Fruit fly (Drosophila melanogaster) whole organism, embryonic: ENCODE measurements around the gene CG3815.

Experiments
- Abd-B ChIP-seq: fragments of 200-800 bp; sonication (Bioruptor generic); optimal IDR thresholded peaks from 2 replicates; lab custom pipeline; 2018; ENCODE audit warnings: missing biosample characterization, mild to moderate bottlenecking, missing genetic modification characterization, moderate library complexity
- CG10366 ChIP-seq: fragments of 200-800 bp; sonication (Bioruptor generic); IDR thresholded peaks from 2 replicates; pipeline ENCODE4 v1.3.6; 2022; ENCODE audit warnings: missing biosample characterization, missing genetic modification characterization
- CG10543 ChIP-seq: fragments of 200-800 bp; sonication (Bioruptor generic); optimal IDR thresholded peaks from 3 replicates; lab custom pipeline; 2017; ENCODE audit warnings: missing biosample characterization, mild to moderate bottlenecking, missing genetic modification characterization, moderate library complexity
- CG11696 ChIP-seq: fragments of 200-800 bp; sonication (Bioruptor generic); IDR thresholded peaks from 2 replicates; pipeline ENCODE4 v1.3.6; 2022; ENCODE audit warnings: missing biosample characterization, missing genetic modification characterization
- CG15479 ChIP-seq: fragments of 200-800 bp; sonication (Bioruptor generic); optimal IDR thresholded peaks from 3 replicates; lab custom pipeline; 2019; ENCODE audit warnings: missing biosample characterization, mild to moderate bottlenecking, missing genetic modification characterization, moderate library complexity
- CG1647 ChIP-seq: fragments of 200-800 bp; sonication (Bioruptor generic); optimal IDR thresholded peaks from 3 replicates; lab custom pipeline; 2016; ENCODE audit warnings: missing biosample characterization, missing genetic modification characterization
- CG2889 ChIP-seq: fragments of 200-800 bp; sonication (Bioruptor generic); IDR thresholded peaks from 3 replicates; pipeline ENCODE4 v1.3.6; 2022; ENCODE audit warnings: missing biosample characterization, missing genetic modification characterization
- CG3163 ChIP-seq: fragments of 200-800 bp; sonication (Bioruptor generic); optimal IDR thresholded peaks from 3 replicates; lab custom pipeline; 2016; ENCODE audit warnings: missing biosample characterization, missing genetic modification characterization
- CG32767 ChIP-seq: fragments of 200-800 bp; sonication (Bioruptor generic); IDR thresholded peaks from 2 replicates; pipeline ENCODE4 v1.3.6; 2022; ENCODE audit warnings: missing biosample characterization, missing genetic modification characterization
- CG32772 ChIP-seq: fragments of 200-800 bp; sonication (Bioruptor generic); IDR thresholded peaks from 2 replicates; pipeline ENCODE4 v1.3.6; 2022; ENCODE audit warnings: missing biosample characterization, missing genetic modification characterization
- CG3847 ChIP-seq: fragments of 200-800 bp; sonication (Bioruptor generic); IDR thresholded peaks from 2 replicates; pipeline ENCODE4 v1.3.6; 2022; ENCODE audit warnings: missing biosample characterization, missing genetic modification characterization
- CG4328 ChIP-seq: fragments of 200-800 bp; sonication (Bioruptor generic); optimal IDR thresholded peaks from 3 replicates; lab custom pipeline; 2017; ENCODE audit warnings: missing biosample characterization, missing genetic modification reagents, missing genetic modification characterization
- CG6175 ChIP-seq: fragments of 200-800 bp; sonication (Bioruptor generic); IDR thresholded peaks from 3 replicates; pipeline ENCODE4 v1.3.6; 2022; ENCODE audit warnings: missing biosample characterization, missing genetic modification characterization
- CG6254 ChIP-seq: fragments of 200-800 bp; sonication (Bioruptor generic); optimal IDR thresholded peaks from 3 replicates; lab custom pipeline; 2017; ENCODE audit warnings: mild to moderate bottlenecking, missing biosample characterization, missing genetic modification reagents, missing genetic modification characterization
- CG6683 ChIP-seq: fragments of 200-800 bp; sonication (Bioruptor generic); optimal IDR thresholded peaks from 2 replicates; lab custom pipeline; 2017; ENCODE audit warnings: missing biosample characterization, mild to moderate bottlenecking, missing genetic modification characterization, missing genetic modification reagents
- CG6791 ChIP-seq: fragments of 200-800 bp; sonication (Bioruptor generic); IDR thresholded peaks from 3 replicates; pipeline ENCODE4 v1.3.6; 2022; ENCODE audit warnings: missing biosample characterization, missing genetic modification characterization; ENCODE audit not compliant: partially characterized antibody
- CG8281 ChIP-seq: fragments of 200-800 bp; sonication (Bioruptor generic); optimal IDR thresholded peaks from 2 replicates; lab custom pipeline; 2018; ENCODE audit warnings: missing biosample characterization, mild to moderate bottlenecking, missing genetic modification characterization, moderate library complexity
- CG8290 ChIP-seq, 3 experiments: fragments of 200-800 bp; sonication (Bioruptor generic); optimal IDR thresholded peaks; 2 replicates each; lab custom pipeline; 2016 to 2019; ENCODE audit warnings: missing biosample characterization in 3 of 3, missing genetic modification characterization in 3 of 3, mild to moderate bottlenecking in 2 of 3, moderate library complexity in 1 of 3
- Deaf1 ChIP-seq: fragments of 200-800 bp; optimal IDR thresholded peaks from 3 replicates; lab custom pipeline; 2019; ENCODE audit warnings: missing biosample characterization, mild to moderate bottlenecking, missing genetic modification characterization, moderate library complexity
- Dek ChIP-seq: fragments of 200-800 bp; sonication (Bioruptor generic); optimal IDR thresholded peaks from 3 replicates; lab custom pipeline; 2019; ENCODE audit warnings: missing biosample characterization, mild to moderate bottlenecking, missing genetic modification characterization, moderate library complexity
- Fer2 ChIP-seq: fragments of 200-800 bp; sonication (Bioruptor generic); optimal IDR thresholded peaks from 2 replicates; lab custom pipeline; 2018; ENCODE audit warnings: missing biosample characterization, mild to moderate bottlenecking, missing genetic modification characterization, moderate library complexity
- GATAe ChIP-seq: fragments of 200-800 bp; sonication (Bioruptor generic); conservative IDR thresholded peaks from 2 replicates; pipeline ENCODE4 v1.3.6; 2022; ENCODE audit warnings: missing biosample characterization, missing genetic modification characterization
- Gug ChIP-seq: fragments of 200-800 bp; sonication (Bioruptor generic); IDR thresholded peaks from 4 replicates; pipeline ENCODE4 v1.3.6; 2022; ENCODE audit warnings: missing biosample characterization, missing genetic modification characterization
- HHEX ChIP-seq: fragments of 200-800 bp; sonication (Bioruptor generic); optimal IDR thresholded peaks from 3 replicates; lab custom pipeline; 2017; ENCODE audit warnings: missing biosample characterization, mild to moderate bottlenecking, missing genetic modification characterization, missing genetic modification reagents
- HmgD ChIP-seq: fragments of 200-800 bp; sonication (Bioruptor generic); optimal IDR thresholded peaks from 3 replicates; lab custom pipeline; 2016; ENCODE audit warnings: missing biosample characterization, missing genetic modification characterization
- Hsf ChIP-seq: fragments of 200-800 bp; sonication (Bioruptor generic); optimal IDR thresholded peaks from 3 replicates; lab custom pipeline; 2016; ENCODE audit warnings: missing biosample characterization, missing genetic modification characterization
- Lim3 ChIP-seq: fragments of 200-800 bp; sonication (Bioruptor generic); IDR thresholded peaks from 2 replicates; pipeline ENCODE4 v1.3.6; 2022; ENCODE audit warnings: missing biosample characterization, missing genetic modification characterization
- Med ChIP-seq: fragments of 200-800 bp; sonication (Bioruptor generic); peaks from one replicate; lab custom pipeline; 2016; ENCODE audit warnings: missing biosample characterization, missing genetic modification characterization, mild to moderate bottlenecking, inconsistent platforms, moderate library complexity
- Meics ChIP-seq: fragments of 200-800 bp; sonication (Bioruptor generic); optimal IDR thresholded peaks from 2 replicates; lab custom pipeline; 2017; ENCODE audit warnings: missing biosample characterization, mild to moderate bottlenecking, missing genetic modification characterization
- NFAT ChIP-seq: fragments of 200-800 bp; sonication (Bioruptor generic); IDR thresholded peaks from 2 replicates; pipeline ENCODE4 v1.3.6; 2022; ENCODE audit warnings: missing biosample characterization, missing genetic modification characterization
- Oaz ChIP-seq: fragments of 200-800 bp; sonication (Bioruptor generic); IDR thresholded peaks from 2 replicates; pipeline ENCODE4 v1.3.6; 2022; ENCODE audit warnings: missing biosample characterization, missing genetic modification characterization
- YL-1 ChIP-seq: fragments of 200-800 bp; sonication (Bioruptor generic); optimal IDR thresholded peaks from 3 replicates; lab custom pipeline; 2017; ENCODE audit warnings: missing biosample characterization, mild to moderate bottlenecking, missing genetic modification characterization
- ac ChIP-seq: fragments of 200-800 bp; sonication (Bioruptor generic); optimal IDR thresholded peaks from 3 replicates; lab custom pipeline; 2017; ENCODE audit warnings: missing biosample characterization, mild to moderate bottlenecking, missing genetic modification characterization
- cwo ChIP-seq: fragments of 200-800 bp; sonication (Bioruptor generic); optimal IDR thresholded peaks from 3 replicates; lab custom pipeline; 2017; ENCODE audit warnings: missing biosample characterization, missing genetic modification characterization, mild to moderate bottlenecking, moderate library complexity, missing genetic modification reagents
- dati ChIP-seq: fragments of 200-800 bp; sonication (Bioruptor generic); IDR thresholded peaks from 2 replicates; pipeline ENCODE4 v1.3.6; 2022; ENCODE audit warnings: missing biosample characterization, missing genetic modification characterization
- ems ChIP-seq: fragments of 200-800 bp; sonication (Bioruptor generic); optimal IDR thresholded peaks from 3 replicates; lab custom pipeline; 2016; ENCODE audit warnings: missing biosample characterization, missing genetic modification characterization
- exex ChIP-seq: fragments of 200-800 bp; sonication (Bioruptor generic); optimal IDR thresholded peaks from 4 replicates; lab custom pipeline; 2018; ENCODE audit warnings: missing biosample characterization, mild to moderate bottlenecking, missing genetic modification characterization, moderate library complexity
- ftz-f1 ChIP-seq: fragments of 200-800 bp; sonication (Bioruptor generic); optimal IDR thresholded peaks from 2 replicates; lab custom pipeline; 2016; ENCODE audit warnings: missing biosample characterization, missing genetic modification characterization
- gcm ChIP-seq: fragments of 200-800 bp; sonication (Bioruptor generic); optimal IDR thresholded peaks from 2 replicates; lab custom pipeline; 2019; ENCODE audit warnings: missing biosample characterization, mild to moderate bottlenecking, missing genetic modification characterization, moderate library complexity
- hb ChIP-seq: fragments of 200-800 bp; sonication (Bioruptor generic); IDR thresholded peaks from 3 replicates; pipeline ENCODE4 v1.3.6; 2022; ENCODE audit warnings: missing biosample characterization, missing genetic modification characterization; ENCODE audit not compliant: partially characterized antibody
- ind ChIP-seq: fragments of 200-800 bp; sonication (Bioruptor generic); optimal IDR thresholded peaks from 3 replicates; lab custom pipeline; 2016; ENCODE audit warnings: missing biosample characterization, missing genetic modification characterization
- jigr1 ChIP-seq: fragments of 200-800 bp; sonication (Bioruptor generic); IDR thresholded peaks from 3 replicates; pipeline ENCODE4 v1.3.6; 2022; ENCODE audit warnings: missing biosample characterization, missing genetic modification characterization
- lab ChIP-seq: fragments of 200-800 bp; sonication (Bioruptor generic); optimal IDR thresholded peaks from 3 replicates; lab custom pipeline; 2017; ENCODE audit warnings: missing biosample characterization, missing genetic modification characterization, mild to moderate bottlenecking, moderate library complexity, missing genetic modification reagents
- nau ChIP-seq: fragments of 200-800 bp; sonication (Bioruptor generic); optimal IDR thresholded peaks from 3 replicates; lab custom pipeline; 2017; ENCODE audit warnings: missing biosample characterization, mild to moderate bottlenecking, missing genetic modification characterization, missing genetic modification reagents
- pum ChIP-seq: fragments of 200-800 bp; sonication (Bioruptor generic); optimal IDR thresholded peaks from 2 replicates; lab custom pipeline; 2016; ENCODE audit warnings: missing biosample characterization, missing genetic modification characterization
- run ChIP-seq: fragments of 200-800 bp; sonication (Bioruptor generic); optimal IDR thresholded peaks from 3 replicates; lab custom pipeline; 2018; ENCODE audit warnings: missing biosample characterization, mild to moderate bottlenecking, missing genetic modification characterization
- schlank ChIP-seq: fragments of 200-800 bp; sonication (Bioruptor generic); optimal IDR thresholded peaks from 2 replicates; lab custom pipeline; 2018; ENCODE audit warnings: missing biosample characterization, mild to moderate bottlenecking, missing genetic modification characterization
- scrt ChIP-seq: fragments of 200-800 bp; sonication (Bioruptor generic); optimal IDR thresholded peaks from 2 replicates; lab custom pipeline; 2018; ENCODE audit warnings: missing biosample characterization, mild to moderate bottlenecking, missing genetic modification characterization, moderate library complexity
- stc ChIP-seq: fragments of 200-800 bp; sonication (Bioruptor generic); IDR thresholded peaks from 2 replicates; pipeline ENCODE4 v1.3.6; 2022; ENCODE audit warnings: missing biosample characterization, missing genetic modification characterization
- sug ChIP-seq: fragments of 200-800 bp; optimal IDR thresholded peaks from 2 replicates; lab custom pipeline; 2019; ENCODE audit warnings: missing biosample characterization, mild to moderate bottlenecking, missing genetic modification characterization, moderate library complexity
- tx ChIP-seq: fragments of 200-800 bp; sonication (Bioruptor generic); optimal IDR thresholded peaks from 2 replicates; lab custom pipeline; 2016; ENCODE audit warnings: missing biosample characterization, missing genetic modification characterization

CG3815 gene

DNA sequence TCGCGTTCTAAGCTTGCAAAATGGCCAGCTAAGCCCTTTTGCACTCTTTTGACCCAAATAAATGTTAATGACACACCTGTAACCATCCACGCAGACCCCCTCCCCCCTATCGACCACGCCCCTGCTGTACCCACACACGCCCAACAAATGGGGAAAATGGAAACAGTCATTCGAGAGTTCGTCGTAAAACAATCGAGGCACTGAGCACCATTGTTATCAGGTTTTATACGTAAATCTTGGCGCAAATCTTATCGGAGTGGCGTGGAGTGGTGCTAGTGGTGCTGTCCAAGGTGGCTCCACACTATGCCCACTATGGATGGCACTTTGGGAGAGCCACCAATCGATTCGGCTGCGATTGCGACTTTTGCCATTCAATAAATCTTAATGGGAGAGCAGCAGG is 30.7 kb upstream of the CG3815 start:
- TF ChIP-seq HHEX (GFP tag; lab: Kevin White, UChicago) = no peak
- no peak for TF ChIP-seq CG10366 (GFP tag; lab: Robert Waterston, UW)
- no peak for TF ChIP-seq NFAT (GFP tag; lab: Robert Waterston, UW)
- TF ChIP-seq ac (GFP tag; lab: Kevin White, UChicago) = no peak
- TF ChIP-seq cwo = peak; percentile 54
- TF ChIP-seq tx (GFP tag; lab: Kevin White, UChicago) = no peak
- TF ChIP-seq Deaf1 (tag; lab: Kevin White, UChicago) = no peak
- TF ChIP-seq CG32767 (GFP tag; lab: Robert Waterston, UW) = no peak
- no peak for TF ChIP-seq Gug
- TF ChIP-seq Oaz (GFP tag; lab: Robert Waterston, UW) = no peak
- no peak for TF ChIP-seq CG6254 (GFP tag; lab: Kevin White, UChicago)
- TF ChIP-seq Dek (tag; lab: Kevin White, UChicago) = no peak
- TF ChIP-seq sug = peak; percentile 62
- peak; percentile 45 for TF ChIP-seq ftz-f1 (GFP tag; lab: Kevin White, UChicago)
- TF ChIP-seq CG15479 (GFP tag; lab: Kevin White, UChicago) = no peak
- peak; percentile 21 for TF ChIP-seq scrt (GFP tag; lab: Kevin White, UChicago)
- peak; percentile 30 for TF ChIP-seq Med (GFP tag; lab: Kevin White, UChicago)
- peak; percentile 70 for TF ChIP-seq exex (tag; lab: Kevin White, UChicago)
- no peak for TF ChIP-seq jigr1 (GFP tag; lab: Robert Waterston, UW)
- 0 out of 2 replicates have a peak, but pooled peaks have one; percentile 5 for TF ChIP-seq CG3847 (GFP tag; lab: Robert Waterston, UW)
- TF ChIP-seq CG4328 (GFP tag; lab: Kevin White, UChicago) = no peak
- TF ChIP-seq CG11696 (GFP tag; lab: Robert Waterston, UW) = no peak
- TF ChIP-seq CG8281 (tag; lab: Kevin White, UChicago) = no peak
- no peak for TF ChIP-seq Lim3 (GFP tag; lab: Robert Waterston, UW)
- 0 out of 3 replicates have a peak, but pooled peaks have one; percentile 22 for TF ChIP-seq CG6175
- TF ChIP-seq gcm (GFP tag; lab: Kevin White, UChicago) = no peak
- TF ChIP-seq GATAe (GFP tag; lab: Robert Waterston, UW) = peak; percentile 52; the same call in 1 of the 2 replicates
- no peak for TF ChIP-seq pum (GFP tag; lab: Kevin White, UChicago)
- TF ChIP-seq CG3163 = no peak
- TF ChIP-seq run (tag; lab: Kevin White, UChicago) = no peak
- no peak for TF ChIP-seq CG32772
- no peak for TF ChIP-seq Abd-B (GFP tag; lab: Kevin White, UChicago)
- no peak for TF ChIP-seq hb (GFP tag; lab: Robert Waterston, UW)
- peak; percentile 19 for TF ChIP-seq CG10543 (GFP tag; lab: Kevin White, UChicago)
- no peak for TF ChIP-seq CG6791 (GFP tag; lab: Robert Waterston, UW)
- no peak for TF ChIP-seq Fer2 (tag; lab: Kevin White, UChicago)
- no peak for TF ChIP-seq nau (GFP tag; lab: Kevin White, UChicago)
- peak; percentile 27 for TF ChIP-seq lab (GFP tag; lab: Kevin White, UChicago)
- TF ChIP-seq Hsf (GFP tag; lab: Kevin White, UChicago) = no peak
- TF ChIP-seq dati = no peak
- no peak for TF ChIP-seq stc (GFP tag; lab: Robert Waterston, UW)
- TF ChIP-seq ind = no peak
- TF ChIP-seq HmgD = no peak
- TF ChIP-seq YL-1 (GFP tag; lab: Kevin White, UChicago) = no peak
- TF ChIP-seq CG8290 (GFP tag; optimal IDR thresholded peaks at IDR 0.05; lab: Kevin White, UChicago) = no peak
- TF ChIP-seq CG8290 (tag; optimal IDR thresholded peaks at IDR 0.05; lab: Kevin White, UChicago) = peak in 1 of 2 experiments; percentile 46
- TF ChIP-seq Meics (GFP tag; lab: Kevin White, UChicago) = no peak
- TF ChIP-seq ems = no peak
- TF ChIP-seq CG6683 = no peak
- no peak for TF ChIP-seq CG2889
- peak; percentile 46 for TF ChIP-seq schlank (tag; lab: Kevin White, UChicago)
- TF ChIP-seq CG1647 (GFP tag; lab: Kevin White, UChicago) = no peak
